Worm (Caenorhabditis elegans) whole organism, L1 larva: ENCODE measurements around the gene ZK177.3.

Source experiments
- ama-1 ChIP-seq: fragments of 150-350 bp; optimal IDR thresholded peaks from 2 replicates; lab custom pipeline; 2014
- ceh-63 ChIP-seq: fragments of 200-800 bp; sonication (Bioruptor generic); optimal IDR thresholded peaks from 2 replicates; lab custom pipeline; 2018; ENCODE audit warnings: mild to moderate bottlenecking, missing genetic modification characterization, missing compliant biosample characterization
- fkh-10 ChIP-seq: sonication (generic microtip); optimal IDR thresholded peaks from 2 replicates; lab custom pipeline; 2017; ENCODE audit warnings: missing biosample characterization, missing genetic modification reagents, missing genetic modification characterization
- lsy-2 ChIP-seq, 2 experiments: fragments of 150-350 bp; optimal IDR thresholded peaks; 2 replicates each; lab custom pipeline; 2014; ENCODE audit warnings: missing biosample characterization in 2 of 2, missing genetic modification characterization in 2 of 2
- nhr-28 ChIP-seq: fragments of 150-350 bp; optimal IDR thresholded peaks from 2 replicates; lab custom pipeline; 2014; ENCODE audit warnings: missing biosample characterization, missing genetic modification characterization
- nhr-85 ChIP-seq: sonication (generic microtip); peaks from one replicate; lab custom pipeline; 2016; ENCODE audit warnings: missing genetic modification characterization, inconsistent platforms, missing compliant biosample characterization

DNA sequence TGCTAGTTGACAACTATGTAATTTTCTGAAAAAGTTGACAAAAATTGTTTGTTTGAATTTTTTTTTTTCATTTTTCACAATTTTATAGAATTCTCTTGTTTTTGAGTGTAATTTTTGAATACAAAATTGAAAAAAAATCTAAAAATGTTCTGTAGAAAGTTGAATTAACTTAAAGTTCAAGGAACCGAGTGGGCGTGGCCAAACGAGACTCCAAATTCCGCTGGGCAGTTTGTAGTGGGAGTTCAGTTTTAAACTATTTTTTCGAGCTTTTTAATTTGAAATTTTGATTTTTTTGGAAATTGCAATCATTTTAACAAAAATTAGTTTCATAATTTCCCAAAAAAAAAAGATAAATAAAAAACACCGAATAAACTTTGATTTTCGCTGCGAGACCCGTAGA is 21.4 kb downstream of the ZK177.3 start:
- no peak for TF ChIP-seq fkh-10 (GFP tag; lab: Kevin White, UChicago)
- no peak for TF ChIP-seq nhr-85 (tag; lab: Kevin White, UChicago)
- TF ChIP-seq ama-1 (lab: Kevin White, UChicago): no peak
- no peak for TF ChIP-seq ceh-63 (GFP tag; lab: Kevin White, UChicago)
- no peak for TF ChIP-seq lsy-2 (tag; optimal IDR thresholded peaks at IDR 0.05; lab: Kevin White, UChicago)
- no peak for TF ChIP-seq nhr-28 (tag; lab: Kevin White, UChicago)
